Fruit fly (Drosophila melanogaster) whole organism, prepupa: ENCODE results near the gene Hf.

Source experiments
- Blimp-1 ChIP-seq: fragments of 200-800 bp; sonication (Bioruptor generic); optimal IDR thresholded peaks from 3 replicates; lab custom pipeline; 2017; ENCODE audit warnings: missing biosample characterization, missing genetic modification characterization, mild to moderate bottlenecking, moderate library complexity, missing genetic modification reagents
- CG10669 ChIP-seq: fragments of 200-800 bp; sonication (Bioruptor generic); optimal IDR thresholded peaks from 3 replicates; lab custom pipeline; 2018; ENCODE audit warnings: missing biosample characterization, mild to moderate bottlenecking, missing genetic modification characterization, moderate library complexity
- CG6163 ChIP-seq: fragments of 200-800 bp; sonication (Bioruptor generic); IDR thresholded peaks from 3 replicates; pipeline ENCODE4 v1.3.6; 2022; ENCODE audit warnings: missing biosample characterization, missing genetic modification characterization
- CG6854 ChIP-seq: fragments of 200-800 bp; sonication (Bioruptor generic); optimal IDR thresholded peaks from 2 replicates; lab custom pipeline; 2017; ENCODE audit warnings: missing biosample characterization, mild to moderate bottlenecking, missing genetic modification characterization
- CG8119 ChIP-seq: fragments of 200-800 bp; sonication (Bioruptor generic); IDR thresholded peaks from 3 replicates; pipeline ENCODE4 v1.3.6; 2022; ENCODE audit warnings: missing biosample characterization, missing genetic modification characterization
- Ets96B ChIP-seq: fragments of 200-800 bp; optimal IDR thresholded peaks from 2 replicates; lab custom pipeline; 2019; ENCODE audit warnings: missing biosample characterization, mild to moderate bottlenecking, missing genetic modification characterization, moderate library complexity
- Gug ChIP-seq: fragments of 200-800 bp; sonication (Bioruptor generic); IDR thresholded peaks from 2 replicates; pipeline ENCODE4 v1.3.6; 2022; ENCODE audit warnings: missing biosample characterization, missing genetic modification characterization
- Hr4 ChIP-seq: fragments of 200-800 bp; sonication (Bioruptor generic); optimal IDR thresholded peaks from 3 replicates; lab custom pipeline; 2016; ENCODE audit warnings: missing biosample characterization, missing genetic modification characterization
- Smox ChIP-seq: fragments of 200-800 bp; sonication (Bioruptor generic); optimal IDR thresholded peaks from 3 replicates; lab custom pipeline; 2016; ENCODE audit warnings: missing biosample characterization, missing genetic modification characterization
- cyc ChIP-seq: fragments of 200-800 bp; sonication (Bioruptor generic); optimal IDR thresholded peaks from 3 replicates; lab custom pipeline; 2016; ENCODE audit warnings: missing biosample characterization, missing genetic modification characterization
- eg ChIP-seq: fragments of 200-800 bp; sonication (Bioruptor generic); IDR thresholded peaks from 3 replicates; pipeline ENCODE4 v1.3.6; 2022; ENCODE audit warnings: missing biosample characterization, missing genetic modification characterization

DNA sequence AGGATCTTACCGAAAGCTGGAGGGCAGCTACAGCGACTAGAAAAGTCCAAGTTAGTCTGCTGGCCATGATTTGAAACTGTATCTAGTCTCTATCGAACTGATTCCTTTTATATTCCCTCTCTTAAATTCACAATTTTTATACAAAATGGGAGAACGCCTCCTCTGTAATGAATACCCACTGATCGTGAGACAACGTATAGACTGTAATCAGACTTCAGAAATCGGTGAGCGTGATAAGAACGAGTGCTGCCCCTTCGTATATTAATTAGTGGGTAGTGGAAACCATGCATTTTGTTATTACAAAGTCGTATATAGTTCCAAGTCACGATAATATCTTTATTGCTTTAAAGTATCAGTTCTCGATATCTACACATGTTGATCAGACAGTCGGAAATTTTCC lies 1.1 kb downstream of the Hf start, which contains the start of gene OS9:
- TF ChIP-seq Smox (GFP tag; lab: Kevin White, UChicago) (no peak), Gug (GFP tag; lab: Robert Waterston, UW) (no peak), Hr4 (GFP tag; lab: Kevin White, UChicago) (no peak), CG6854 (GFP tag; lab: Kevin White, UChicago) (no peak), Blimp-1 (GFP tag; lab: Kevin White, UChicago) (no peak), CG6163 (GFP tag; lab: Robert Waterston, UW) (no peak), Ets96B (tag; lab: Kevin White, UChicago) (no peak), CG10669 (GFP tag; lab: Kevin White, UChicago) (no peak), eg (GFP tag; lab: Robert Waterston, UW) (no peak), cyc (GFP tag; lab: Kevin White, UChicago) (no peak), CG8119 (GFP tag; lab: Robert Waterston, UW) (no peak)
